Worm (Caenorhabditis elegans): Measurements from ENCODE around the gene T01D1.5.

Gene T01D1.5

DNA sequence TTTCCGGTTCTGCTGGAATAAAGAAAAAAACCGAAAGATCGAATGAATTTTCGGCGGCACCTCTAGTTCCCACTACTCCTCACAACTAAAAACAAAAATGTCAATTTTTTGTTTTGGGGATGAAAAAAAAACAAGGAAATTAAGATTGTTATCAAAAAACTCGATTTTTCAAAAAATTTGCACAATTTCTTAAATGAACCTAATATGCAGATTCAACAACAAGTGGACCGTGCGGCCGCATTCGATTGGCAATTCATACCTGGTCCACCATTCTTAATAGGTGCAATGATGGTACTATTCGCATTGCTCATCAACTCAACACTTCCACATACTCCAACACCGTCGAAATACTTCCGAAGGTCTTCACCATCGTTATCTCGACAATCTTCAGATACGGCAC is 37.4 kb downstream of the T01D1.5 start:
- no peak for TF ChIP-seq nhr-28 (tag; optimal IDR thresholded peaks at IDR 0.05)
- no peak for TF ChIP-seq cnd-1 (tag; optimal IDR thresholded peaks at IDR 0.05)
- TF ChIP-seq sem-2 (GFP tag; optimal IDR thresholded peaks at IDR 0.05), result no peak
- no peak for TF ChIP-seq mls-2 (tag; optimal IDR thresholded peaks at IDR 0.05)
- no peak for TF ChIP-seq mab-5 (tag; optimal IDR thresholded peaks at IDR 0.05)
- TF ChIP-seq flh-1 (GFP tag; optimal IDR thresholded peaks at IDR 0.05), result no peak

ce11 chrII:146933-147332 is 41.9 kb downstream of the T01D1.5 start, which contains the start of gene T25D3.4:
TSS of gene T25D3.4 (plus strand) at chrII:147233.
- TF ChIP-seq ces-1 (GFP tag; optimal IDR thresholded peaks at IDR 0.05), result no peak
- no peak for TF ChIP-seq snpc-4 (tag; optimal IDR thresholded peaks at IDR 0.05)
- TF ChIP-seq ceh-43 (GFP tag; optimal IDR thresholded peaks at IDR 0.05), result no peak
- no peak for TF ChIP-seq blmp-1 (tag; optimal IDR thresholded peaks at IDR 0.05)
